Worm (Caenorhabditis elegans) whole organism, L1 larva: ENCODE measurements around the gene ZK792.7.

ENCODE experiments used
- C16A3.4 ChIP-seq: fragments of 150-350 bp; optimal IDR thresholded peaks from 2 replicates; lab custom pipeline; 2014; ENCODE audit warnings: missing biosample characterization, missing genetic modification characterization
- C34B4.2 ChIP-seq: sonication (generic microtip); optimal IDR thresholded peaks from 2 replicates; lab custom pipeline; 2017; ENCODE audit warnings: mild to moderate bottlenecking, missing genetic modification characterization, missing compliant biosample characterization
- F16B12.6 ChIP-seq: fragments of 150-350 bp; optimal IDR thresholded peaks from 2 replicates; lab custom pipeline; 2014; ENCODE audit warnings: missing biosample characterization, missing genetic modification characterization
- blmp-1 ChIP-seq: fragments of 150-350 bp; optimal IDR thresholded peaks from 2 replicates; lab custom pipeline; 2014; ENCODE audit warnings: missing biosample characterization, missing genetic modification characterization
- ceh-82 ChIP-seq, 3 experiments: fragments of 150-350 bp in 1 of 3; sonication (generic microtip) in 2 of 3; optimal IDR thresholded peaks; 2 replicates each; lab custom pipeline; 2014 to 2017; ENCODE audit warnings: missing biosample characterization in 3 of 3, missing genetic modification characterization in 3 of 3
- dpl-1 ChIP-seq, 3 experiments: fragments of 150-350 bp in 2 of 3; sonication (generic microtip) in 1 of 3; optimal IDR thresholded peaks; 2 replicates each; lab custom pipeline; 2014 to 2017; ENCODE audit warnings: missing biosample characterization in 3 of 3, missing genetic modification characterization in 3 of 3, missing genetic modification reagents in 3 of 3
- elt-2 ChIP-seq: sonication (generic microtip); optimal IDR thresholded peaks from 2 replicates; lab custom pipeline; 2016; ENCODE audit warnings: missing genetic modification characterization, mild to moderate bottlenecking, inconsistent platforms, missing compliant biosample characterization, missing genetic modification reagents
- elt-3 ChIP-seq, 6 experiments: fragments of 150-350 bp in 1 of 6; sonication (generic microtip); optimal IDR thresholded peaks; 2 replicates each; lab custom pipeline; 2017 to 2018; ENCODE audit warnings: missing biosample characterization in 6 of 6, missing genetic modification characterization in 6 of 6, inconsistent platforms in 1 of 6
- ets-5 ChIP-seq: fragments of 200-800 bp; sonication (Bioruptor generic); IDR thresholded peaks from 2 replicates; pipeline ENCODE4 v1.3.6; 2022; ENCODE audit warnings: missing genetic modification characterization, missing compliant biosample characterization
- fkh-10 ChIP-seq: sonication (generic microtip); optimal IDR thresholded peaks from 2 replicates; lab custom pipeline; 2017; ENCODE audit warnings: missing biosample characterization, missing genetic modification reagents, missing genetic modification characterization
- fkh-8 ChIP-seq: sonication (generic microtip); optimal IDR thresholded peaks from 2 replicates; lab custom pipeline; 2016; ENCODE audit warnings: mild to moderate bottlenecking, missing genetic modification characterization, missing compliant biosample characterization
- fos-1 ChIP-seq: fragments of 150-350 bp; optimal IDR thresholded peaks from 2 replicates; lab custom pipeline; 2014; ENCODE audit warnings: missing biosample characterization, missing genetic modification characterization
- hlh-17 ChIP-seq: fragments of 200-800 bp; sonication (Bioruptor generic); optimal IDR thresholded peaks from 2 replicates; lab custom pipeline; 2018; ENCODE audit warnings: missing genetic modification characterization, mild to moderate bottlenecking, missing compliant biosample characterization, moderate library complexity, borderline replicate concordance
- hlh-4 ChIP-seq: sonication (generic microtip); optimal IDR thresholded peaks from 2 replicates; lab custom pipeline; 2016; ENCODE audit warnings: mild to moderate bottlenecking, missing genetic modification characterization, missing compliant biosample characterization
- isw-1 ChIP-seq: fragments of 200-800 bp; sonication (Bioruptor generic); IDR thresholded peaks from 2 replicates; pipeline ENCODE4 v1.3.6; 2022; ENCODE audit warnings: missing genetic modification characterization, missing compliant biosample characterization
- lin-14 ChIP-seq: fragments of 200-800 bp; sonication (Bioruptor generic); optimal IDR thresholded peaks from 2 replicates; lab custom pipeline; 2018; ENCODE audit warnings: mild to moderate bottlenecking, missing genetic modification characterization, moderate library complexity, missing compliant biosample characterization
- lin-39 ChIP-seq: fragments of 150-350 bp; optimal IDR thresholded peaks from 2 replicates; lab custom pipeline; 2014; ENCODE audit warnings: missing biosample characterization, missing genetic modification reagents, missing genetic modification characterization
- lir-3 ChIP-seq: sonication (generic microtip); optimal IDR thresholded peaks from 2 replicates; lab custom pipeline; 2016; ENCODE audit warnings: mild to moderate bottlenecking, missing genetic modification characterization, moderate library complexity, missing compliant biosample characterization; ENCODE audit not compliant: poor library complexity
- lsy-2 ChIP-seq, 2 experiments: fragments of 150-350 bp; optimal IDR thresholded peaks; 2 replicates each; lab custom pipeline; 2014; ENCODE audit warnings: missing biosample characterization in 2 of 2, missing genetic modification characterization in 2 of 2
- mab-9 ChIP-seq: fragments of 200-800 bp; sonication (Bioruptor generic); IDR thresholded peaks from 2 replicates; pipeline ENCODE4 v1.3.6; 2022; ENCODE audit warnings: missing genetic modification reagents, missing genetic modification characterization, missing compliant biosample characterization
- mdl-1 ChIP-seq, 2 experiments: fragments of 150-350 bp; optimal IDR thresholded peaks; 2 replicates each; lab custom pipeline; 2014 to 2017; ENCODE audit warnings: missing biosample characterization in 2 of 2, missing genetic modification characterization in 2 of 2, inconsistent platforms in 1 of 2
- nhr-12 ChIP-seq: sonication (generic microtip); optimal IDR thresholded peaks from 2 replicates; lab custom pipeline; 2017; ENCODE audit warnings: missing biosample characterization, missing genetic modification characterization
- nhr-19 ChIP-seq: fragments of 200-800 bp; sonication (Bioruptor generic); conservative IDR thresholded peaks from 2 replicates; pipeline ENCODE4 v1.3.6; 2022; ENCODE audit warnings: missing genetic modification characterization, missing compliant biosample characterization
- nhr-20 ChIP-seq: sonication (generic microtip); optimal IDR thresholded peaks from 2 replicates; lab custom pipeline; 2016; ENCODE audit warnings: mild to moderate bottlenecking, missing genetic modification characterization, missing compliant biosample characterization
- nhr-28 ChIP-seq: fragments of 150-350 bp; optimal IDR thresholded peaks from 2 replicates; lab custom pipeline; 2014; ENCODE audit warnings: missing biosample characterization, missing genetic modification characterization
- nhr-71 ChIP-seq: sonication (generic microtip); optimal IDR thresholded peaks from 2 replicates; lab custom pipeline; 2016; ENCODE audit warnings: mild to moderate bottlenecking, missing genetic modification characterization, moderate library complexity, missing compliant biosample characterization
- nhr-76 ChIP-seq: sonication (generic microtip); optimal IDR thresholded peaks from 2 replicates; lab custom pipeline; 2017; ENCODE audit warnings: missing biosample characterization, missing genetic modification characterization
- nhr-77 ChIP-seq: fragments of 150-350 bp; optimal IDR thresholded peaks from 2 replicates; lab custom pipeline; 2014; ENCODE audit warnings: missing biosample characterization, missing genetic modification characterization
- nhr-84 ChIP-seq: sonication (generic microtip); optimal IDR thresholded peaks from 2 replicates; lab custom pipeline; 2017; ENCODE audit warnings: missing biosample characterization, missing genetic modification characterization
- nhr-90 ChIP-seq: sonication (generic microtip); optimal IDR thresholded peaks from 2 replicates; lab custom pipeline; 2016; ENCODE audit warnings: mild to moderate bottlenecking, missing genetic modification characterization, missing compliant biosample characterization; ENCODE audit not compliant: poor library complexity
- pax-3 ChIP-seq: fragments of 200-800 bp; sonication (Bioruptor generic); optimal IDR thresholded peaks from 2 replicates; lab custom pipeline; 2018; ENCODE audit warnings: mild to moderate bottlenecking, missing genetic modification characterization, moderate library complexity, missing compliant biosample characterization
- snu-23 ChIP-seq: sonication (generic microtip); optimal IDR thresholded peaks from 2 replicates; lab custom pipeline; 2016; ENCODE audit warnings: missing genetic modification characterization, missing compliant biosample characterization
- unc-130 ChIP-seq: fragments of 150-350 bp; optimal IDR thresholded peaks from 2 replicates; lab custom pipeline; 2017; ENCODE audit warnings: missing biosample characterization, missing genetic modification characterization, inconsistent platforms
- unc-62 ChIP-seq: fragments of 150-350 bp; optimal IDR thresholded peaks from 2 replicates; lab custom pipeline; 2014; ENCODE audit warnings: missing biosample characterization, missing genetic modification reagents, missing genetic modification characterization
- unc-86 ChIP-seq: sonication (generic microtip); optimal IDR thresholded peaks from 2 replicates; lab custom pipeline; 2016; ENCODE audit warnings: missing genetic modification characterization, missing compliant biosample characterization
- xbp-1 ChIP-seq: sonication (generic microtip); optimal IDR thresholded peaks from 2 replicates; lab custom pipeline; 2016; ENCODE audit warnings: missing genetic modification characterization, missing compliant biosample characterization
- zip-4 ChIP-seq: fragments of 200-800 bp; sonication (Bioruptor generic); optimal IDR thresholded peaks from 2 replicates; lab custom pipeline; 2018; ENCODE audit warnings: mild to moderate bottlenecking, missing genetic modification characterization, moderate library complexity, missing compliant biosample characterization
- ztf-11 ChIP-seq, 2 experiments: sonication (generic microtip); optimal IDR thresholded peaks; 2 replicates each; lab custom pipeline; 2016 to 2017; ENCODE audit warnings: missing genetic modification characterization in 2 of 2, missing biosample characterization in 1 of 2, missing compliant biosample characterization in 1 of 2
- ztf-4 ChIP-seq: fragments of 150-350 bp; optimal IDR thresholded peaks from 2 replicates; lab custom pipeline; 2014; ENCODE audit warnings: missing biosample characterization, missing genetic modification characterization

Gene ZK792.7

DNA sequence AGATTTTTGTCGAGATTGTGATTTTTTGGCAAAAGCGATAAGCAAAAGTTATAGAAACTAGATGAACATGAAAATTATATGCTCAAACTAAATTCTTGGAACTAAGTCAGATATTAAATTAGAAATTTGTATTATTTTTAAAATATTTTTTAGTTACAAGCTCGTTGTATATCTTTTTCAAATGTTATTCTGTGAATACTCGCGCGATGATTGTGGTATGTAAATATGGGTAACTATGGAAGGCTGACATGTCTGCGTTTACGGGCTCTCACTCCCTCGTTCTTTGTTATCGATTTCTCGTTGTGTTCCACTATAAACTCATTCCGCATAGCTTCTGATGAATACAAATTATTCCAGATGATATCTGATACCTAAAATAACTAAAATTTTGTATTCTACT is at the start of gene ZK792.7:
Gene ZK792.7, plus strand, starts transcription at position 301 of the 400 bp plus-strand sequence.
- TF ChIP-seq fkh-10 (no peak), lsy-2 (tag; optimal IDR thresholded peaks at IDR 0.05; lab: Kevin White, UChicago) (no peak), blmp-1 (tag; lab: Kevin White, UChicago) (no peak), mdl-1 (tag; optimal IDR thresholded peaks at IDR 0.05; lab: Kevin White, UChicago) (no peak), nhr-12 (tag; lab: Kevin White, UChicago) (no peak), F16B12.6 (tag; lab: Kevin White, UChicago) (no peak), lin-39 (tag; lab: Kevin White, UChicago) (no peak), nhr-20 (tag; lab: Kevin White, UChicago) (no peak), unc-130 (no peak), zip-4 (GFP tag; lab: Kevin White, UChicago) (no peak), unc-86 (no peak), unc-62 (GFP tag; lab: Kevin White, UChicago) (no peak), C16A3.4 (tag; lab: Kevin White, UChicago) (no peak), nhr-28 (tag; lab: Kevin White, UChicago) (no peak), elt-3 (tag; optimal IDR thresholded peaks at IDR 0.05; lab: Kevin White, UChicago) (no peak), pax-3 (tag; lab: Kevin White, UChicago) (no peak)

DNA sequence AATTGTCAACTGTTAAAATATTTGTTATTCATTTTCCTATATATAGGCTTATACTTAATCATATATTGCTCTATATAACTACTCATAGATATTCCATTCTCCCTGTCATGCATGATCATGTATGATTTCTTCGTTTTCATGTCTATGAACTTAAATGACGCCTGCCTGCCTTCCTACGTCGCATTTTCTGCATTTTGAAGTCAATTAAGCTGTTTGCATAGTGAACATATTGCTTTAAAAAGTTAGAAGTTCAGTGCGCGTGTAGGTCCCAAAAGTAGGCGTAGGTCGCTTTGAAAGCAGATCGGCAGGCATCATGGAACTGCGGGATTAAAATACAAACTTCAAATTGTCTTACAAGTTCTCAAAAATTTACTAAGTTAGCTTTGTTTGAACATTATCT is 49.5 kb upstream of the ZK792.7 start:
- TF ChIP-seq hlh-17 (GFP tag; lab: Kevin White, UChicago) (peak; percentile 29), C34B4.2 (tag; lab: Kevin White, UChicago) (no peak)

DNA sequence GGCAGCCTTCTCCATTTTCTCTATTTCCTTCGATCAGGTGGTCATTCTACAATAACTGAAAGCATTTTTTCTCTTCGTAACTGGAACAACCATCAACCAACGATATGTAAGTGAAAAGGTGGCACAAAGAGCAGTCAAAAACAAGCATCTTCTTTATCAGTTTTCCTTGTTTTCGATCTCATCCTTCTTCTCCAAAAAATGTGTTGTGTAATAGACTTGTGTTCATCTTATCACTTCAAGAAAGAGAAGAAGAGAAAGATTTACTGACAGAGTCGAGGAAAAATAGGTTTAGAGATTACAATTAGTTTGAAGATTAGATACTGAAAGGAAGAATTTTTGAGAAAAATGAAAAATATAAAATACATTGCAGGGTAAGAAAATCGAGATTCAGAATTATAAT is 48.9 kb upstream of the ZK792.7 start:
- no peak for TF ChIP-seq isw-1 (GFP tag; lab: Robert Waterston, UW)
- TF ChIP-seq zip-4 (GFP tag; lab: Kevin White, UChicago), result no peak
- peak; percentile 8 for TF ChIP-seq elt-2 (tag; lab: Kevin White, UChicago)
- TF ChIP-seq ztf-4 (tag; lab: Kevin White, UChicago), result peak; percentile 10
- no peak for TF ChIP-seq fos-1 (tag; lab: Kevin White, UChicago)
- TF ChIP-seq nhr-76 (tag; lab: Kevin White, UChicago), result no peak
- TF ChIP-seq lsy-2 (tag; optimal IDR thresholded peaks at IDR 0.05; lab: Kevin White, UChicago), result peak in 1 of 2 experiments; percentile 25
- no peak for TF ChIP-seq ztf-11 (tag; optimal IDR thresholded peaks at IDR 0.05; lab: Kevin White, UChicago)
- no peak for TF ChIP-seq nhr-28 (tag; lab: Kevin White, UChicago)
- TF ChIP-seq ets-5 (GFP tag; lab: Robert Waterston, UW), result no peak
- no peak for TF ChIP-seq hlh-4 (tag; lab: Kevin White, UChicago)
- peak; percentile 23 for TF ChIP-seq nhr-20 (tag; lab: Kevin White, UChicago)
- TF ChIP-seq fkh-8, result no peak
- no peak for TF ChIP-seq pax-3 (tag; lab: Kevin White, UChicago)
- TF ChIP-seq nhr-90 (tag; lab: Kevin White, UChicago), result no peak
- TF ChIP-seq dpl-1 (GFP tag; optimal IDR thresholded peaks at IDR 0.05; lab: Kevin White, UChicago), result no peak
- TF ChIP-seq unc-62 (GFP tag; lab: Kevin White, UChicago), result no peak
- no peak for TF ChIP-seq nhr-77 (tag; lab: Kevin White, UChicago)
- TF ChIP-seq xbp-1 (tag; lab: Kevin White, UChicago), result no peak
- peak; percentile 21 for TF ChIP-seq unc-130
- no peak for TF ChIP-seq C16A3.4 (tag; lab: Kevin White, UChicago)
- TF ChIP-seq nhr-19 (GFP tag; lab: Robert Waterston, UW), result no peak
- peak; percentile 67 for TF ChIP-seq lin-14
- no peak for TF ChIP-seq nhr-84 (tag; lab: Kevin White, UChicago)
- TF ChIP-seq ceh-82 (tag; optimal IDR thresholded peaks at IDR 0.05; lab: Kevin White, UChicago), result no peak
- TF ChIP-seq snu-23 (GFP tag; lab: Kevin White, UChicago), result peak; percentile 27
- TF ChIP-seq lir-3 (tag; lab: Kevin White, UChicago), result no peak
- peak; percentile 34 for TF ChIP-seq nhr-71 (tag; lab: Kevin White, UChicago)
- no peak for TF ChIP-seq mab-9 (GFP tag; lab: Robert Waterston, UW)
- TF ChIP-seq nhr-12 (tag; lab: Kevin White, UChicago), result no peak
- TF ChIP-seq, all 84 proteins: peak for 8
